Fruit fly (Drosophila melanogaster) whole organism: Measurements from ENCODE around the gene Tom40.

Experiments used
- CG8478 ChIP-seq: fragments of >200 bp; optimal IDR thresholded peaks from 2 replicates; lab custom pipeline; 2018; ENCODE audit warnings: inconsistent platforms
- Dll ChIP-seq: fragments of >200 bp; optimal IDR thresholded peaks from 2 replicates; lab custom pipeline; 2017
- EcR ChIP-seq, 2 experiments: fragments of >200 bp; optimal IDR thresholded peaks; 2 replicates each; lab custom pipeline; 2017; ENCODE audit warnings: missing biosample characterization in 2 of 2, missing genetic modification characterization in 2 of 2, missing genetic modification reagents in 2 of 2
- pan ChIP-seq: fragments of >200 bp; optimal IDR thresholded peaks from 2 replicates; lab custom pipeline; 2017
- psq ChIP-seq: fragments of >200 bp; optimal IDR thresholded peaks from 2 replicates; lab custom pipeline; 2017
- usp ChIP-seq: fragments of >200 bp; optimal IDR thresholded peaks from 2 replicates; lab custom pipeline; 2017; ENCODE audit warnings: missing biosample characterization, missing genetic modification characterization, mixed read lengths

DNA sequence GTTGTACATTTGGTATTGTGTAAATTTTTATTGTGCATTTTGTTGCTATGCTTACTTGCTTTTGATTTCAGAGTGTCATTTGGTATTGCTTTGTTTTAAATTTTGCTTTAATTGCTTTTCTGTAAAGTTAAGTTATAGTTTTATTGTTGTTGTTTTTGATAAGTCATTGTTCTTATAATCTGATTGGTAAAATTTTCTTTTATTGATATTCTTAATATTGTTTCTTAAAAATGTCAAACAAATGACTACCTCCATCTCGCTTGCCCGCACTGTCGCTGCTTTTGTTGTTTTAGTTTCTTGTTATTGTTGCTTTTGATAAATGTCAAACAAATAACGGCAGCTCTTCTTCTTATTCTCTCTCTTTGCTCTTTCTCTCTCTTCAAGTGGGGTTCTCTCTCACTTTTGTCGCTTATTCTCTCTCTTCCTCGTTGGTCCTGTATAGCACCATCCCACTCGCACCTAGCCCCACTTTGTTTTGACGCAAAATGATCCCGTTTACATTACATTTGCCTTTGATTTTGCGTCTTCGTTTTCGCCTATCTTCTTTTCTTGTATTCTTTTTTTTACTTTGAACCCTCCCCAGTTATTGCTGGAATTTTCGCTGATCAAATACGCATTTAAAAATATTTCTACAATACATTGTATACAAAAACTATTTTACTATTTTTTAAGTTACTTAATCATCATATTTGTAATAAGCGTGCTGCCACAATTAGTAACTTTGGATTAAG, 26.8 kb upstream of the Tom40 start:
- TF ChIP-seq usp (GFP tag; lab: Kevin White, UChicago): no peak
- TF ChIP-seq pan (lab: Kevin White, UChicago): no peak
- TF ChIP-seq CG8478 (lab: Kevin White, UChicago): no peak
- no peak for TF ChIP-seq psq
- TF ChIP-seq EcR (GFP tag; optimal IDR thresholded peaks at IDR 0.05; lab: Kevin White, UChicago): no peak
- TF ChIP-seq Dll (lab: Kevin White, UChicago): no peak
